Worm (Caenorhabditis elegans): ENCODE data around the gene M02F4.1.

The M02F4.1 gene

DNA sequence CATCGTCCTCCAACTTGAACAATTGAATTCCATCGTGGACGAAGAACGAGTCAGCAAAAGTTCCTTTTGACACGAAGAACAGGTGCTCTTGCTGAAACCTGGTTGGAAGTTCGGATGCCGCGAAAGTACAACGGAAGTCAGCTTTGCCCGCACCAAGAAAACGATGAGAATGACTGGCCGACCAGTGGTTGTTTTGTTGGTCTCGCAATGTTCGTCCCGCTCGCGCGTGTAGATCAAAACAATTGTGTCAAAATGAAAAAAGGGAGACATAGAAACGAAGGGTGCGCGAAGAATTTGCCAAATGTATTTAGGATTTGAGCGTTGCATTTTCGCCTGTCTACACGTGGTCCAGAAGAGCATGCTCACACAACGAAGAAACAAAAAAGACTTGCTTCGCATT lies at the start of gene M02F4.1:
M02F4.1 (minus strand) TSS at position 101 of the 400 bp plus-strand sequence.
- no peak for TF ChIP-seq elt-2 (tag; optimal IDR thresholded peaks at IDR 0.05)
- no peak for TF ChIP-seq lin-39 (tag; optimal IDR thresholded peaks at IDR 0.05)
- TF ChIP-seq lsy-12 (tag; optimal IDR thresholded peaks at IDR 0.05) = no peak

DNA sequence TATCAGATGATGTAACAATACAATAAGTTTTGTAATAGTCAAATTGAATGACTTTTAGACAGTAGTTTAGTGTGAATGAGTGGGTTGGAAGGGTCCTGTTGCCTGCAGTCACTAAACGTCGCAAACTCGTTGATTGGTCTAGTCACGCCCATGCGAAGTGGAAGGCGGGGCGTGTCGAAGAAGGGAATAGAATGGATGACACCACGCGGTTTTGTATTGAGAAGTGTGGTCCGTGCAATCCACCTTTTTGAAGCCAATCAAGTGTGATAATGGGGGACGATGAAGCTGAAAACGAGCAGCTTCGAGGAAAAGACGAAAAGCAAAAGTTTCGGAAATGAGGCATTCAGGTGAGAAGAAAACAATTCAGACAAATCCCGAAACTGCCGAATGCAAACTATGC lies 41.4 kb upstream of the M02F4.1 start, which contains the start of gene ceh-31:
ceh-31 (minus strand) TSS at position 101 of the 400 bp plus-strand sequence.
- no peak for TF ChIP-seq elt-1 (tag; optimal IDR thresholded peaks at IDR 0.05)
- TF ChIP-seq aly-2 (tag; optimal IDR thresholded peaks at IDR 0.05) = no peak
- TF ChIP-seq nhr-77 (tag; optimal IDR thresholded peaks at IDR 0.05) = no peak
- TF ChIP-seq nhr-43 (tag; optimal IDR thresholded peaks at IDR 0.05; ENCODE audit: poor library complexity, severe bottlenecking) = no peak
- no peak for TF ChIP-seq nhr-237 (tag; optimal IDR thresholded peaks at IDR 0.05)
- no peak for TF ChIP-seq ztf-11 (tag; optimal IDR thresholded peaks at IDR 0.05)
- no peak for TF ChIP-seq fkh-10 (GFP tag; optimal IDR thresholded peaks at IDR 0.05)
- no peak for TF ChIP-seq ceh-82 (tag; optimal IDR thresholded peaks at IDR 0.05)
- TF ChIP-seq lin-39 (tag; optimal IDR thresholded peaks at IDR 0.05) = no peak
- no peak for TF ChIP-seq pha-4 (tag; optimal IDR thresholded peaks at IDR 0.05)
- no peak for TF ChIP-seq mml-1 (tag; optimal IDR thresholded peaks at IDR 0.05)
- TF ChIP-seq fkh-2 (tag; optimal IDR thresholded peaks at IDR 0.05) = no peak
- TF ChIP-seq nhr-23 (tag; optimal IDR thresholded peaks at IDR 0.05) = no peak
- no peak for TF ChIP-seq nhr-76 (tag; optimal IDR thresholded peaks at IDR 0.05)
- TF ChIP-seq tbx-2 (tag; optimal IDR thresholded peaks at IDR 0.05) = no peak
- TF ChIP-seq lin-15B (tag; optimal IDR thresholded peaks at IDR 0.05) = no peak
- TF ChIP-seq eor-1 (tag; optimal IDR thresholded peaks at IDR 0.05) = no peak
- no peak for TF ChIP-seq nhr-25 (tag; optimal IDR thresholded peaks at IDR 0.05)
- TF ChIP-seq elt-2 (tag; optimal IDR thresholded peaks at IDR 0.05) = no peak
- TF ChIP-seq lsy-12 (tag; optimal IDR thresholded peaks at IDR 0.05) = no peak

DNA sequence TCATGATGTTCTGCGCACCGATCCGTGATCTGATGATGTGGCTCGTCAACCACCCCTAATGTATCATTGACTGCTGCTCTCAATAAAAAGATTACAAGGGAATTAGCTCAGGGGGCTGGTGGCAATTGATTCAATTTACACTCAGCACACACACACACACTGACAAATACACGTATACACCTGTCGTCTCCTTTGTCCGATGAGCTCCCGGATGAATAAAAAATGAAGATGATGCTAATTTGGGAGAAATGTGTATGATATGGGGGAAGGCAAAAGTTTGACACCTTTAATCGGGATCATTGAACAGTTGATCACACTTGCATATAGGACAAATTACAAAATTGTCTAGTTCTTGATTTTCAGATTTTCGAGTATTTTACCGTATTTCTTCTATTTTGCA lies 38.1 kb upstream of the M02F4.1 start:
- TF ChIP-seq egl-27 (tag; optimal IDR thresholded peaks at IDR 0.05) (no peak), nhr-76 (tag; optimal IDR thresholded peaks at IDR 0.05) (no peak), mdl-1 (tag; optimal IDR thresholded peaks at IDR 0.05) (no peak), ztf-11 (tag; optimal IDR thresholded peaks at IDR 0.05) (no peak), elt-2 (tag; optimal IDR thresholded peaks at IDR 0.05) (no peak), sea-2 (GFP tag; optimal IDR thresholded peaks at IDR 0.05) (no peak), pqm-1 (tag; optimal IDR thresholded peaks at IDR 0.05) (no peak), unc-62 (GFP tag; optimal IDR thresholded peaks at IDR 0.05) (no peak), aly-2 (tag; optimal IDR thresholded peaks at IDR 0.05) (no peak), skn-1 (tag; optimal IDR thresholded peaks at IDR 0.05) (no peak), nhr-237 (tag; optimal IDR thresholded peaks at IDR 0.05) (no peak), R02D3.7 (tag; optimal IDR thresholded peaks at IDR 0.05) (no peak), nhr-67 (tag; optimal IDR thresholded peaks at IDR 0.05) (no peak), fkh-2 (tag; optimal IDR thresholded peaks at IDR 0.05) (no peak), ceh-28 (tag; optimal IDR thresholded peaks at IDR 0.05) (no peak), pha-4 (tag; optimal IDR thresholded peaks at IDR 0.05) (no peak), fkh-10 (GFP tag; optimal IDR thresholded peaks at IDR 0.05) (no peak), fos-1 (tag; optimal IDR thresholded peaks at IDR 0.05) (no peak), unc-39 (tag; optimal IDR thresholded peaks at IDR 0.05) (no peak), ceh-9 (tag; optimal IDR thresholded peaks at IDR 0.05) (no peak)

DNA sequence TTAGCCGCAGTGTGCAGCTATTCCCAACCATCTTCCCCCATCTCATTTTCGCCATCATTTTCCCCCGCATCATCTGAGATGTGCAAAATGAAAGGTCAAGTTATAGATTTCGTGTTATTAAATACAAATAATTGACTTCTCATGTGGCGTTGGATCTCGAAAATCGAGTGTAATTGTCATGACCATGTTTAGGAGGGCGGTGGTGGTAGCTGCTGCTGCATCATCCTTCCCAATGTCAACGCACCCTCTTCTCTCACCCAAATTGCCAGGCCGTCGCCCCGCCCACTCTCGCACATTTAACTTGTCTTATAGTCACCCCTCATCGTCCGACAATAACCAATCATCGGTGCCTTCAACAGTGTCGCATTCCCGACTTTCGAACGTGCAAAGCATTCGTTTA lies 34.3 kb upstream of the M02F4.1 start, which contains the start of gene ceh-30:
ceh-30 (plus strand) TSS at position 301 of the 400 bp plus-strand sequence.
- TF ChIP-seq nfya-1 (tag; optimal IDR thresholded peaks at IDR 0.05; ENCODE audit: insufficient read depth) (no peak), ceh-9 (tag; optimal IDR thresholded peaks at IDR 0.05) (no peak), nhr-237 (tag; optimal IDR thresholded peaks at IDR 0.05) (no peak), lin-39 (tag; optimal IDR thresholded peaks at IDR 0.05) (no peak), ama-1 (optimal IDR thresholded peaks at IDR 0.05) (no peak), egl-27 (tag; optimal IDR thresholded peaks at IDR 0.05) (no peak), ceh-82 (tag; optimal IDR thresholded peaks at IDR 0.05) (no peak), nhr-25 (tag; optimal IDR thresholded peaks at IDR 0.05) (no peak), unc-39 (tag; optimal IDR thresholded peaks at IDR 0.05) (no peak), R02D3.7 (tag; optimal IDR thresholded peaks at IDR 0.05) (no peak), fos-1 (tag; optimal IDR thresholded peaks at IDR 0.05) (no peak), nhr-76 (tag; optimal IDR thresholded peaks at IDR 0.05) (no peak), ceh-16 (tag; optimal IDR thresholded peaks at IDR 0.05) (no peak), lin-15B (tag; optimal IDR thresholded peaks at IDR 0.05) (no peak), nhr-43 (tag; optimal IDR thresholded peaks at IDR 0.05; ENCODE audit: poor library complexity, severe bottlenecking) (no peak)
